Worm (Caenorhabditis elegans) whole organism, L4 larva: ENCODE results near the gene acox-3.
A peak's percentile ranks its signal among the peaks of the same experiment; 100 is the strongest.

Experiments
- F10B5.3 ChIP-seq: sonication (generic microtip); optimal IDR thresholded peaks from 2 replicates; lab custom pipeline; 2016; ENCODE audit warnings: mild to moderate bottlenecking, missing genetic modification characterization, missing compliant biosample characterization
- F26F4.8 ChIP-seq: fragments of 200-800 bp; sonication (Bioruptor generic); conservative IDR thresholded peaks from 2 replicates; pipeline ENCODE4 v1.3.6; 2022; ENCODE audit warnings: missing genetic modification characterization, missing compliant biosample characterization
- F44E2.7 ChIP-seq: fragments of 200-800 bp; sonication (Bioruptor generic); IDR thresholded peaks from 2 replicates; pipeline ENCODE4 v2.1.2; 2022; ENCODE audit warnings: missing genetic modification characterization, missing compliant biosample characterization
- Y105C5A.15 ChIP-seq: fragments of 200-800 bp; sonication (Bioruptor generic); IDR thresholded peaks from 2 replicates; pipeline ENCODE4 v1.3.6; 2022; ENCODE audit warnings: missing genetic modification characterization, missing compliant biosample characterization
- Y48G9A.11 ChIP-seq: fragments of 200-800 bp; sonication (Bioruptor generic); IDR thresholded peaks from 2 replicates; pipeline ENCODE4 v1.3.6; 2022; ENCODE audit warnings: missing genetic modification reagents, missing genetic modification characterization, missing compliant biosample characterization
- Y75B8A.6 ChIP-seq: fragments of 200-800 bp; sonication (Bioruptor generic); IDR thresholded peaks from 2 replicates; pipeline ENCODE4 v1.3.6; 2022; ENCODE audit warnings: missing genetic modification reagents, missing genetic modification characterization, missing compliant biosample characterization
- aly-2 ChIP-seq: sonication (generic microtip); optimal IDR thresholded peaks from 2 replicates; lab custom pipeline; 2018; ENCODE audit warnings: missing biosample characterization, missing genetic modification characterization
- dmd-6 ChIP-seq: fragments of 200-800 bp; sonication (Bioruptor generic); IDR thresholded peaks from 2 replicates; pipeline ENCODE4 v1.3.6; 2022; ENCODE audit warnings: missing genetic modification reagents, missing genetic modification characterization, missing compliant biosample characterization
- dmd-9 ChIP-seq: fragments of 200-800 bp; sonication (Bioruptor generic); IDR thresholded peaks from 2 replicates; pipeline ENCODE4 v1.3.6; 2022; ENCODE audit warnings: missing genetic modification reagents, missing genetic modification characterization, missing compliant biosample characterization
- duxl-1 ChIP-seq: sonication (generic microtip); optimal IDR thresholded peaks from 2 replicates; lab custom pipeline; 2016; ENCODE audit warnings: mild to moderate bottlenecking, missing genetic modification characterization, moderate library complexity, missing compliant biosample characterization; ENCODE audit not compliant: poor library complexity
- hif-1 ChIP-seq, 2 experiments: sonication (generic microtip); optimal IDR thresholded peaks; 2 replicates each; lab custom pipeline; 2016 to 2017; ENCODE audit warnings: missing compliant biosample characterization in 2 of 2, missing genetic modification characterization in 2 of 2, missing genetic modification reagents in 2 of 2, missing genotype in 2 of 2, mild to moderate bottlenecking in 1 of 2
- hlh-11 ChIP-seq: fragments of 200-800 bp; sonication (Bioruptor generic); optimal IDR thresholded peaks from 2 replicates; lab custom pipeline; 2018; ENCODE audit warnings: mild to moderate bottlenecking, missing genetic modification characterization, missing compliant biosample characterization
- lin-13 ChIP-seq: fragments of 150-350 bp; optimal IDR thresholded peaks from 2 replicates; lab custom pipeline; 2014; ENCODE audit warnings: missing biosample characterization, missing genetic modification reagents, missing genetic modification characterization
- lin-15B ChIP-seq: fragments of 150-350 bp; sonication (generic microtip); optimal IDR thresholded peaks from 3 replicates; lab custom pipeline; 2014; ENCODE audit warnings: missing biosample characterization, missing genetic modification characterization
- lin-29 ChIP-seq: fragments of 200-800 bp; sonication (Bioruptor generic); IDR thresholded peaks from 2 replicates; pipeline ENCODE4 v1.3.6; 2022; ENCODE audit warnings: missing genetic modification reagents, missing genetic modification characterization, missing compliant biosample characterization
- lin-38 ChIP-seq: fragments of 200-800 bp; sonication (Bioruptor generic); IDR thresholded peaks from 2 replicates; pipeline ENCODE4 v1.3.6; 2022; ENCODE audit warnings: missing genetic modification reagents, missing genetic modification characterization, missing compliant biosample characterization
- mdl-1 ChIP-seq, 2 experiments: fragments of 150-350 bp in 1 of 2; sonication (generic microtip) in 1 of 2; optimal IDR thresholded peaks; 2 replicates each; lab custom pipeline; 2014 to 2017; ENCODE audit warnings: missing biosample characterization in 2 of 2, missing genetic modification characterization in 2 of 2
- mdt-29 ChIP-seq: fragments of 200-800 bp; sonication (Bioruptor generic); IDR thresholded peaks from 2 replicates; pipeline ENCODE4 v1.3.6; 2022; ENCODE audit warnings: missing genetic modification reagents, missing genetic modification characterization, missing compliant biosample characterization
- mes-2 ChIP-seq: sonication (generic microtip); optimal IDR thresholded peaks from 2 replicates; lab custom pipeline; 2016; ENCODE audit warnings: missing genotype, mild to moderate bottlenecking, missing genetic modification characterization, missing compliant biosample characterization; ENCODE audit not compliant: poor library complexity, severe bottlenecking
- mxl-2 ChIP-seq: fragments of 200-800 bp; sonication (Bioruptor generic); conservative IDR thresholded peaks from 2 replicates; pipeline ENCODE4 v1.3.6; 2022; ENCODE audit warnings: missing genetic modification reagents, missing genetic modification characterization, missing compliant biosample characterization
- mxl-3 ChIP-seq: fragments of 200-800 bp; sonication (Bioruptor generic); optimal IDR thresholded peaks from 2 replicates; lab custom pipeline; 2018; ENCODE audit warnings: mild to moderate bottlenecking, missing genetic modification characterization, missing compliant biosample characterization
- nhr-102 ChIP-seq: sonication (generic microtip); optimal IDR thresholded peaks from 2 replicates; lab custom pipeline; 2016; ENCODE audit warnings: mild to moderate bottlenecking, missing genetic modification characterization, moderate library complexity, missing compliant biosample characterization
- nhr-28 ChIP-seq: fragments of 150-350 bp; optimal IDR thresholded peaks from 2 replicates; lab custom pipeline; 2014; ENCODE audit warnings: missing biosample characterization, missing genetic modification characterization
- nhr-41 ChIP-seq: fragments of 200-800 bp; sonication (Bioruptor generic); IDR thresholded peaks from 2 replicates; pipeline ENCODE4 v1.3.6; 2022; ENCODE audit warnings: missing genetic modification reagents, missing genetic modification characterization, missing compliant biosample characterization
- pha-4 ChIP-seq, 2 experiments: fragments of 150-350 bp in 1 of 2; fragments of 200-800 bp in 1 of 2; sonication (Bioruptor generic) in 1 of 2; IDR thresholded peaks in 1 of 2; optimal IDR thresholded peaks in 1 of 2; 2 replicates each; pipeline versions ENCODE4 v1.3.6 to Lab custom; 2014 to 2022; ENCODE audit warnings: missing genetic modification characterization in 2 of 2, missing genetic modification reagents in 2 of 2, missing biosample characterization in 1 of 2, missing compliant biosample characterization in 1 of 2
- php-3 ChIP-seq: fragments of 200-800 bp; sonication (Bioruptor generic); IDR thresholded peaks from 2 replicates; pipeline ENCODE4 v1.3.6; 2022; ENCODE audit warnings: missing genetic modification reagents, missing genetic modification characterization, missing compliant biosample characterization
- pqm-1 ChIP-seq: sonication (generic microtip); optimal IDR thresholded peaks from 2 replicates; lab custom pipeline; 2017; ENCODE audit warnings: missing biosample characterization, missing genetic modification characterization
- snpc-1.2 ChIP-seq: fragments of 200-800 bp; sonication (Bioruptor generic); IDR thresholded peaks from 2 replicates; pipeline ENCODE4 v1.3.6; 2022; ENCODE audit warnings: missing genetic modification reagents, missing genetic modification characterization, missing compliant biosample characterization
- spr-1 ChIP-seq: sonication (generic microtip); optimal IDR thresholded peaks from 2 replicates; lab custom pipeline; 2016; ENCODE audit warnings: mild to moderate bottlenecking, missing genetic modification characterization, missing compliant biosample characterization
- tag-97 ChIP-seq: fragments of 200-800 bp; sonication (Bioruptor generic); IDR thresholded peaks from 2 replicates; pipeline ENCODE4 v1.3.6; 2022; ENCODE audit warnings: missing genetic modification characterization, missing compliant biosample characterization
- unc-39 ChIP-seq: sonication (generic microtip); optimal IDR thresholded peaks from 2 replicates; lab custom pipeline; 2017; ENCODE audit warnings: missing biosample characterization, missing genetic modification characterization
- unc-62 ChIP-seq, 3 experiments: fragments of 150-350 bp in 1 of 3; sonication (generic microtip); optimal IDR thresholded peaks in 2 of 3; peaks in 1 of 3; 1 replicate in 1 of 3; 2 replicates in 2 of 3; lab custom pipeline; 2014 to 2017; ENCODE audit warnings: missing biosample characterization in 3 of 3, missing genetic modification characterization in 3 of 3, missing genetic modification reagents in 3 of 3, missing genotype in 1 of 3
- vab-7 ChIP-seq: fragments of 200-800 bp; sonication (Bioruptor generic); IDR thresholded peaks from 2 replicates; pipeline ENCODE4 v1.3.6; 2022; ENCODE audit warnings: missing genetic modification reagents, missing genetic modification characterization, missing compliant biosample characterization
- zfp-2 ChIP-seq: sonication (generic microtip); optimal IDR thresholded peaks from 2 replicates; lab custom pipeline; 2016; ENCODE audit warnings: mild to moderate bottlenecking, missing genetic modification characterization, missing compliant biosample characterization
- zip-11 ChIP-seq: fragments of 200-800 bp; sonication (Bioruptor generic); IDR thresholded peaks from 2 replicates; pipeline ENCODE4 v1.3.6; 2022; ENCODE audit warnings: missing genetic modification characterization, missing compliant biosample characterization

Gene acox-3

ce11 chrIV:6284277-6284676, 36.0 kb upstream of the acox-3 start, which contains the start of gene ops-1:
TSS of gene ops-1 (minus strand) at chrIV:6284377.
- no peak for TF ChIP-seq F44E2.7 (GFP tag; lab: Robert Waterston, UW)
- no peak for TF ChIP-seq nhr-41 (GFP tag; lab: Robert Waterston, UW)
- no peak for TF ChIP-seq lin-29
- TF ChIP-seq lin-38: no peak
- TF ChIP-seq F26F4.8 (GFP tag; lab: Robert Waterston, UW): no peak
- no peak for TF ChIP-seq zip-11 (GFP tag; lab: Robert Waterston, UW)
- no peak for TF ChIP-seq F10B5.3 (tag; lab: Kevin White, UChicago)
- no peak for TF ChIP-seq duxl-1 (tag; lab: Kevin White, UChicago)
- no peak for TF ChIP-seq unc-39 (tag; lab: Kevin White, UChicago)
- TF ChIP-seq Y48G9A.11 (GFP tag; lab: Robert Waterston, UW): no peak
- TF ChIP-seq, all 104 proteins: peak for 0

ce11 chrIV:6282143-6282542, 33.9 kb upstream of the acox-3 start, which contains the start of gene srv-32:
TSS of gene srv-32 (minus strand) at chrIV:6282243.
- no peak for TF ChIP-seq zfp-2 (tag; lab: Kevin White, UChicago)
- TF ChIP-seq lin-15B (tag; lab: Kevin White, UChicago): no peak
- no peak for TF ChIP-seq pha-4 (GFP tag; IDR thresholded peaks at IDR 0.05; lab: Robert Waterston, UW)
- no peak for TF ChIP-seq pha-4 (tag; optimal IDR thresholded peaks at IDR 0.05; lab: Kevin White, UChicago)
- TF ChIP-seq dmd-6 (GFP tag; lab: Robert Waterston, UW): no peak
- TF ChIP-seq, all 104 proteins: peak for 0

- no peak for TF ChIP-seq dmd-9 (GFP tag; lab: Robert Waterston, UW)
- TF ChIP-seq mdl-1 (tag; optimal IDR thresholded peaks at IDR 0.05; lab: Kevin White, UChicago): no peak
- no peak for TF ChIP-seq spr-1
- no peak for TF ChIP-seq tag-97
- TF ChIP-seq, all 104 proteins: peak for 0
Observed at ce11 chrIV:6279392-6279791, 31.1 kb upstream of the acox-3 start, which contains the start of gene sams-5. TSS of gene sams-5 (minus strand) at chrIV:6279522.

ce11 chrIV:6275671-6276209, 27.4 kb upstream of the acox-3 start, which contains the start of the genes aat-4 and T13A10.1:
TSS of gene aat-4 (minus strand) at chrIV:6275721.
TSS of gene T13A10.1 (plus strand) at chrIV:6276081.
- TF ChIP-seq pqm-1 (tag; lab: Kevin White, UChicago): peak; percentile 92
- no peak for TF ChIP-seq aly-2 (tag; lab: Kevin White, UChicago)
- TF ChIP-seq nhr-41 (GFP tag; lab: Robert Waterston, UW): peak; percentile 65; the same call in 1 of the 2 replicates
- TF ChIP-seq unc-62 (GFP tag; optimal IDR thresholded peaks at IDR 0.05 in 1 of 2; lab: Kevin White, UChicago): peak in 1 of 2 experiments; percentile 74
- TF ChIP-seq unc-62 (tag; optimal IDR thresholded peaks at IDR 0.05; lab: Kevin White, UChicago): no peak
- peak; percentile 88 for TF ChIP-seq dmd-6 (GFP tag; lab: Robert Waterston, UW)
- TF ChIP-seq mxl-3 (GFP tag; lab: Kevin White, UChicago): no peak
- TF ChIP-seq php-3 (GFP tag; lab: Robert Waterston, UW): peak; percentile 84
- peak; percentile 60 for TF ChIP-seq nhr-28 (tag; lab: Kevin White, UChicago)

ce11 chrIV:6271923-6272322, 23.6 kb upstream of the acox-3 start, which contains the start of gene srv-31:
TSS of gene srv-31 (minus strand) at chrIV:6272023.
- TF ChIP-seq unc-39 (tag; lab: Kevin White, UChicago) (no peak), Y105C5A.15 (no peak), vab-7 (GFP tag; lab: Robert Waterston, UW) (no peak), mes-2 (no peak), Y75B8A.6 (GFP tag; lab: Robert Waterston, UW) (no peak), lin-38 (no peak), nhr-102 (tag; lab: Kevin White, UChicago) (no peak), mdt-29 (GFP tag; lab: Robert Waterston, UW) (no peak), unc-62 (GFP tag; optimal IDR thresholded peaks at IDR 0.05 in 1 of 2; lab: Kevin White, UChicago) (no peak), unc-62 (tag; optimal IDR thresholded peaks at IDR 0.05; lab: Kevin White, UChicago) (no peak), hif-1 (tag; optimal IDR thresholded peaks at IDR 0.05; lab: Kevin White, UChicago) (no peak), zfp-2 (tag; lab: Kevin White, UChicago) (no peak), snpc-1.2 (GFP tag; lab: Robert Waterston, UW) (no peak), mxl-2 (GFP tag; lab: Robert Waterston, UW) (no peak), lin-13 (no peak), Y48G9A.11 (GFP tag; lab: Robert Waterston, UW) (no peak), hlh-11 (no peak), F26F4.8 (GFP tag; lab: Robert Waterston, UW) (no peak)
